Worm (Caenorhabditis elegans): ENCODE measurements around the gene ceh-51.

Gene ceh-51

ce11 chrV:18848578-18848977 lies 25.4 kb upstream of the ceh-51 start:
- no peak for TF ChIP-seq hmg-4 (GFP tag; optimal IDR thresholded peaks at IDR 0.05)
- TF ChIP-seq aly-1 (tag; optimal IDR thresholded peaks at IDR 0.05), result no peak
- no peak for TF ChIP-seq hnd-1 (tag; optimal IDR thresholded peaks at IDR 0.05)
- TF ChIP-seq tra-4 (tag; optimal IDR thresholded peaks at IDR 0.05), result no peak

- TF ChIP-seq F13C5.2 (tag; optimal IDR thresholded peaks at IDR 0.05) (no peak), tbx-37 (GFP tag; conservative IDR thresholded peaks at IDR 0.05) (no peak), ceh-36 (tag; optimal IDR thresholded peaks at IDR 0.05) (no peak), flt-1 (GFP tag; IDR thresholded peaks at IDR 0.05) (no peak), ama-1 (optimal IDR thresholded peaks at IDR 0.05) (no peak), sea-1 (GFP tag; conservative IDR thresholded peaks at IDR 0.05) (no peak), aly-1 (tag; optimal IDR thresholded peaks at IDR 0.05) (no peak), scrt-1 (GFP tag; IDR thresholded peaks at IDR 0.05) (no peak), ceh-13 (GFP tag; optimal IDR thresholded peaks at IDR 0.05) (no peak), hnd-1 (tag; optimal IDR thresholded peaks at IDR 0.05) (no peak), hmg-4 (GFP tag; optimal IDR thresholded peaks at IDR 0.05) (no peak), ets-7 (tag; optimal IDR thresholded peaks at IDR 0.05) (no peak)
Observed at ce11 chrV:18854788-18855187, 19.1 kb upstream of the ceh-51 start.

ce11 chrV:18859121-18859520 lies 14.8 kb upstream of the ceh-51 start, which contains the start of gene wars-1:
TSS of gene wars-1 (minus strand) at chrV:18859221.
- no peak for TF ChIP-seq ceh-36 (tag; optimal IDR thresholded peaks at IDR 0.05)
- no peak for TF ChIP-seq hnd-1 (tag; optimal IDR thresholded peaks at IDR 0.05)
- no peak for TF ChIP-seq aly-1 (tag; optimal IDR thresholded peaks at IDR 0.05)
- no peak for TF ChIP-seq ets-7 (tag; optimal IDR thresholded peaks at IDR 0.05)
- TF ChIP-seq flt-1 (GFP tag; IDR thresholded peaks at IDR 0.05), result no peak
- no peak for TF ChIP-seq sea-1 (GFP tag; conservative IDR thresholded peaks at IDR 0.05)
- no peak for TF ChIP-seq F13C5.2 (tag; optimal IDR thresholded peaks at IDR 0.05)
- TF ChIP-seq tbx-11 (GFP tag; IDR thresholded peaks at IDR 0.05), result no peak
- no peak for TF ChIP-seq hmbx-1 (tag; optimal IDR thresholded peaks at IDR 0.05)
- no peak for TF ChIP-seq B0310.2 (tag; optimal IDR thresholded peaks at IDR 0.05)
- TF ChIP-seq pes-1 (GFP tag; IDR thresholded peaks at IDR 0.05), result no peak
- no peak for TF ChIP-seq hmg-4 (GFP tag; optimal IDR thresholded peaks at IDR 0.05)
- TF ChIP-seq ceh-13 (GFP tag; optimal IDR thresholded peaks at IDR 0.05), result no peak
- TF ChIP-seq tra-4 (tag; optimal IDR thresholded peaks at IDR 0.05), result no peak
- TF ChIP-seq tbx-37 (GFP tag; conservative IDR thresholded peaks at IDR 0.05), result no peak

- no peak for TF ChIP-seq F13C5.2 (tag; optimal IDR thresholded peaks at IDR 0.05)
- TF ChIP-seq scrt-1 (GFP tag; IDR thresholded peaks at IDR 0.05), result no peak
- no peak for TF ChIP-seq B0310.2 (tag; optimal IDR thresholded peaks at IDR 0.05)
- TF ChIP-seq sea-1 (GFP tag; conservative IDR thresholded peaks at IDR 0.05), result no peak
- TF ChIP-seq flt-1 (GFP tag; IDR thresholded peaks at IDR 0.05), result no peak
- TF ChIP-seq ets-7 (tag; optimal IDR thresholded peaks at IDR 0.05), result no peak
- TF ChIP-seq ceh-13 (GFP tag; optimal IDR thresholded peaks at IDR 0.05), result no peak
- no peak for TF ChIP-seq ceh-36 (tag; optimal IDR thresholded peaks at IDR 0.05)
- TF ChIP-seq ama-1 (optimal IDR thresholded peaks at IDR 0.05), result no peak
- no peak for TF ChIP-seq tbx-11 (GFP tag; IDR thresholded peaks at IDR 0.05)
- no peak for TF ChIP-seq tra-4 (tag; optimal IDR thresholded peaks at IDR 0.05)
- no peak for TF ChIP-seq hmbx-1 (tag; optimal IDR thresholded peaks at IDR 0.05)
- no peak for TF ChIP-seq hnd-1 (tag; optimal IDR thresholded peaks at IDR 0.05)
- no peak for TF ChIP-seq aly-1 (tag; optimal IDR thresholded peaks at IDR 0.05)
- no peak for TF ChIP-seq hmg-4 (GFP tag; optimal IDR thresholded peaks at IDR 0.05)
- TF ChIP-seq tbx-37 (GFP tag; conservative IDR thresholded peaks at IDR 0.05), result no peak
- no peak for TF ChIP-seq pes-1 (GFP tag; IDR thresholded peaks at IDR 0.05)
Observed at ce11 chrV:18868517-18868916, 5.4 kb upstream of the ceh-51 start.

ce11 chrV:18870955-18871354 lies 3.0 kb upstream of the ceh-51 start:
- TF ChIP-seq scrt-1 (GFP tag; IDR thresholded peaks at IDR 0.05), result no peak
- TF ChIP-seq ceh-36 (tag; optimal IDR thresholded peaks at IDR 0.05), result no peak
- TF ChIP-seq hnd-1 (tag; optimal IDR thresholded peaks at IDR 0.05), result no peak
- no peak for TF ChIP-seq ama-1 (optimal IDR thresholded peaks at IDR 0.05)
- TF ChIP-seq hmg-4 (GFP tag; optimal IDR thresholded peaks at IDR 0.05), result no peak
- no peak for TF ChIP-seq ets-7 (tag; optimal IDR thresholded peaks at IDR 0.05)
- TF ChIP-seq pes-1 (GFP tag; IDR thresholded peaks at IDR 0.05), result no peak
- no peak for TF ChIP-seq tra-4 (tag; optimal IDR thresholded peaks at IDR 0.05)
- TF ChIP-seq B0310.2 (tag; optimal IDR thresholded peaks at IDR 0.05), result no peak
- no peak for TF ChIP-seq hmbx-1 (tag; optimal IDR thresholded peaks at IDR 0.05)
- TF ChIP-seq sea-1 (GFP tag; conservative IDR thresholded peaks at IDR 0.05), result no peak
- no peak for TF ChIP-seq tbx-37 (GFP tag; conservative IDR thresholded peaks at IDR 0.05)
- no peak for TF ChIP-seq F13C5.2 (tag; optimal IDR thresholded peaks at IDR 0.05)

- TF ChIP-seq B0310.2 (tag; optimal IDR thresholded peaks at IDR 0.05), result no peak
Observed at ce11 chrV:18894924-18895388, 21.0 kb downstream of the ceh-51 start, which contains the start of gene emb-4. TSS of gene emb-4 (minus strand) at chrV:18894974.

ce11 chrV:18900437-18900836 lies 26.5 kb downstream of the ceh-51 start, which contains the start of gene nhr-243:
TSS of gene nhr-243 (minus strand) at chrV:18900537.
- TF ChIP-seq sea-1 (GFP tag; conservative IDR thresholded peaks at IDR 0.05), result no peak
- no peak for TF ChIP-seq ama-1 (optimal IDR thresholded peaks at IDR 0.05)
- no peak for TF ChIP-seq pes-1 (GFP tag; IDR thresholded peaks at IDR 0.05)
- no peak for TF ChIP-seq scrt-1 (GFP tag; IDR thresholded peaks at IDR 0.05)
- TF ChIP-seq ceh-36 (tag; optimal IDR thresholded peaks at IDR 0.05), result no peak
- no peak for TF ChIP-seq flt-1 (GFP tag; IDR thresholded peaks at IDR 0.05)
- TF ChIP-seq tra-4 (tag; optimal IDR thresholded peaks at IDR 0.05), result no peak
- no peak for TF ChIP-seq hnd-1 (tag; optimal IDR thresholded peaks at IDR 0.05)
- TF ChIP-seq B0310.2 (tag; optimal IDR thresholded peaks at IDR 0.05), result no peak
- no peak for TF ChIP-seq F13C5.2 (tag; optimal IDR thresholded peaks at IDR 0.05)
- TF ChIP-seq tbx-11 (GFP tag; IDR thresholded peaks at IDR 0.05), result no peak

- no peak for TF ChIP-seq sea-1 (GFP tag; conservative IDR thresholded peaks at IDR 0.05)
- no peak for TF ChIP-seq tbx-11 (GFP tag; IDR thresholded peaks at IDR 0.05)
- no peak for TF ChIP-seq tbx-37 (GFP tag; conservative IDR thresholded peaks at IDR 0.05)
- TF ChIP-seq flt-1 (GFP tag; IDR thresholded peaks at IDR 0.05), result no peak
- TF ChIP-seq ceh-36 (tag; optimal IDR thresholded peaks at IDR 0.05), result no peak
- no peak for TF ChIP-seq hmbx-1 (tag; optimal IDR thresholded peaks at IDR 0.05)
- TF ChIP-seq ceh-13 (GFP tag; optimal IDR thresholded peaks at IDR 0.05), result no peak
- TF ChIP-seq hmg-4 (GFP tag; optimal IDR thresholded peaks at IDR 0.05), result no peak
- no peak for TF ChIP-seq B0310.2 (tag; optimal IDR thresholded peaks at IDR 0.05)
- TF ChIP-seq F13C5.2 (tag; optimal IDR thresholded peaks at IDR 0.05), result no peak
- no peak for TF ChIP-seq tra-4 (tag; optimal IDR thresholded peaks at IDR 0.05)
- no peak for TF ChIP-seq aly-1 (tag; optimal IDR thresholded peaks at IDR 0.05)
- TF ChIP-seq hnd-1 (tag; optimal IDR thresholded peaks at IDR 0.05), result no peak
- no peak for TF ChIP-seq ets-7 (tag; optimal IDR thresholded peaks at IDR 0.05)
- no peak for TF ChIP-seq pes-1 (GFP tag; IDR thresholded peaks at IDR 0.05)
- no peak for TF ChIP-seq scrt-1 (GFP tag; IDR thresholded peaks at IDR 0.05)
Observed at ce11 chrV:18901530-18901929, 27.6 kb downstream of the ceh-51 start.

All from whole organism, early embryonic.